Fruit fly (Drosophila melanogaster): Measurements from ENCODE around the gene SrpRbeta.

The SrpRbeta gene

dm6 chr3L:8718602-8719001 is 1.4 kb downstream of the SrpRbeta start:
- TF ChIP-seq lola (GFP tag; optimal IDR thresholded peaks at IDR 0.05) (no peak), foxo (GFP tag; optimal IDR thresholded peaks at IDR 0.05) (peak in 1 of 2 experiments; percentile 17), OdsH (GFP tag; optimal IDR thresholded peaks at IDR 0.05) (no peak), brk (GFP tag; optimal IDR thresholded peaks at IDR 0.05) (peak; percentile 59), Hnf4 (GFP tag; optimal IDR thresholded peaks at IDR 0.05) (peak; percentile 24), Myc (optimal IDR thresholded peaks at IDR 0.05) (peak; percentile 3), Hr83 (GFP tag; optimal IDR thresholded peaks at IDR 0.05; ENCODE audit: poor library complexity, severe bottlenecking) (peak; percentile 52), rgr (GFP tag; optimal IDR thresholded peaks at IDR 0.05) (peak; percentile 1), h (GFP tag; optimal IDR thresholded peaks at IDR 0.05) (peak; percentile 26), pan (optimal IDR thresholded peaks at IDR 0.05) (no peak), ey (GFP tag; optimal IDR thresholded peaks at IDR 0.05) (no peak)

- TF ChIP-seq brk (GFP tag; optimal IDR thresholded peaks at IDR 0.05) (no peak), HLH106 (tag; optimal IDR thresholded peaks at IDR 0.05) (peak; percentile 56), psq (GFP tag; optimal IDR thresholded peaks at IDR 0.05) (peak; percentile 8), Dif (GFP tag; optimal IDR thresholded peaks at IDR 0.05; ENCODE audit: partially characterized antibody) (no peak), Abd-B (GFP tag; optimal IDR thresholded peaks at IDR 0.05) (no peak), ey (GFP tag; optimal IDR thresholded peaks at IDR 0.05) (peak; percentile 20), OdsH (GFP tag; optimal IDR thresholded peaks at IDR 0.05) (peak; percentile 43), tai (GFP tag; optimal IDR thresholded peaks at IDR 0.05) (no peak), pan (optimal IDR thresholded peaks at IDR 0.05) (no peak), dmrt93B (GFP tag; optimal IDR thresholded peaks at IDR 0.05) (peak; percentile 23), Hnf4 (GFP tag; optimal IDR thresholded peaks at IDR 0.05) (no peak), lola (GFP tag; optimal IDR thresholded peaks at IDR 0.05) (no peak), Dfd (GFP tag; optimal IDR thresholded peaks at IDR 0.05) (no peak), woc (GFP tag; optimal IDR thresholded peaks at IDR 0.05) (peak; percentile 18), CG9705 (GFP tag; optimal IDR thresholded peaks at IDR 0.05) (no peak), usp (GFP tag; optimal IDR thresholded peaks at IDR 0.05) (no peak), br (GFP tag; optimal IDR thresholded peaks at IDR 0.05) (peak; percentile 29), rgr (GFP tag; optimal IDR thresholded peaks at IDR 0.05) (peak; percentile 44), Vsx2 (GFP tag; optimal IDR thresholded peaks at IDR 0.05; ENCODE audit: partially characterized antibody) (no peak), h (GFP tag; optimal IDR thresholded peaks at IDR 0.05) (peak; percentile 52), CG32264 (GFP tag; optimal IDR thresholded peaks at IDR 0.05) (no peak), Myc (optimal IDR thresholded peaks at IDR 0.05) (no peak), jim (GFP tag; optimal IDR thresholded peaks at IDR 0.05) (no peak), sv (GFP tag; optimal IDR thresholded peaks at IDR 0.05) (no peak), fru (GFP tag; optimal IDR thresholded peaks at IDR 0.05) (peak; percentile 48), dsf (GFP tag; optimal IDR thresholded peaks at IDR 0.05; ENCODE audit: borderline replicate concordance) (no peak), Hr83 (GFP tag; optimal IDR thresholded peaks at IDR 0.05; ENCODE audit: poor library complexity, severe bottlenecking) (no peak), dl (GFP tag; optimal IDR thresholded peaks at IDR 0.05; ENCODE audit: insufficient read depth in 1 of 2, partially characterized antibody in 2 of 2) (no peak), Jra (GFP tag; optimal IDR thresholded peaks at IDR 0.05) (no peak), foxo (GFP tag; optimal IDR thresholded peaks at IDR 0.05) (peak in 1 of 2 experiments; percentile 45), Mio (GFP tag; optimal IDR thresholded peaks at IDR 0.05) (no peak), Sp1 (GFP tag; optimal IDR thresholded peaks at IDR 0.05) (peak; percentile 64), Hr78 (GFP tag; optimal IDR thresholded peaks at IDR 0.05) (no peak), N (GFP tag; optimal IDR thresholded peaks at IDR 0.05) (no peak)
These were observed 4.0 kb downstream of the SrpRbeta start for dm6 chr3L:8716013-8716412.

- no peak for TF ChIP-seq Hnf4 (GFP tag; optimal IDR thresholded peaks at IDR 0.05)
- TF ChIP-seq br (GFP tag; optimal IDR thresholded peaks at IDR 0.05) = no peak
- no peak for TF ChIP-seq usp (GFP tag; optimal IDR thresholded peaks at IDR 0.05)
- peak in 1 of 2 experiments; percentile 24 for TF ChIP-seq foxo (GFP tag; optimal IDR thresholded peaks at IDR 0.05)
- no peak for TF ChIP-seq brk (GFP tag; optimal IDR thresholded peaks at IDR 0.05)
- peak; percentile 26 for TF ChIP-seq Sp1 (GFP tag; optimal IDR thresholded peaks at IDR 0.05)
- TF ChIP-seq psq (GFP tag; optimal IDR thresholded peaks at IDR 0.05) = peak; percentile 35
- no peak for TF ChIP-seq N (GFP tag; optimal IDR thresholded peaks at IDR 0.05)
- TF ChIP-seq HLH106 (tag; optimal IDR thresholded peaks at IDR 0.05) = peak; percentile 9
These were observed 7.1 kb downstream of the SrpRbeta start for dm6 chr3L:8712913-8713312.

- TF ChIP-seq lola (GFP tag; optimal IDR thresholded peaks at IDR 0.05) = no peak
- TF ChIP-seq Hnf4 (GFP tag; optimal IDR thresholded peaks at IDR 0.05) = no peak
- TF ChIP-seq ey (GFP tag; optimal IDR thresholded peaks at IDR 0.05) = peak; percentile 9
- peak; percentile 2 for TF ChIP-seq h (GFP tag; optimal IDR thresholded peaks at IDR 0.05)
- TF ChIP-seq Mio (GFP tag; optimal IDR thresholded peaks at IDR 0.05) = no peak
- TF ChIP-seq Hr83 (GFP tag; optimal IDR thresholded peaks at IDR 0.05; ENCODE audit: poor library complexity, severe bottlenecking) = no peak
- no peak for TF ChIP-seq psq (GFP tag; optimal IDR thresholded peaks at IDR 0.05)
- no peak for TF ChIP-seq CrebA (GFP tag; optimal IDR thresholded peaks at IDR 0.05; ENCODE audit: borderline replicate concordance)
- TF ChIP-seq foxo (GFP tag; optimal IDR thresholded peaks at IDR 0.05) = peak in 1 of 2 experiments; percentile 11
- TF ChIP-seq brk (GFP tag; optimal IDR thresholded peaks at IDR 0.05) = no peak
- TF ChIP-seq rgr (GFP tag; optimal IDR thresholded peaks at IDR 0.05) = peak; percentile 11
- TF ChIP-seq usp (GFP tag; optimal IDR thresholded peaks at IDR 0.05) = no peak
- TF ChIP-seq Hr78 (GFP tag; optimal IDR thresholded peaks at IDR 0.05) = no peak
- no peak for TF ChIP-seq GATAd (GFP tag; optimal IDR thresholded peaks at IDR 0.05)
These were observed 11.2 kb downstream of the SrpRbeta start for dm6 chr3L:8708856-8709255.
